Worm (Caenorhabditis elegans) whole organism, late embryonic: ENCODE measurements around the gene taf-8.

Experiments
- ceh-22 ChIP-seq: sonication (generic microtip); optimal IDR thresholded peaks from 2 replicates; lab custom pipeline; 2017; ENCODE audit warnings: missing biosample characterization, missing genetic modification characterization
- dve-1 ChIP-seq: sonication (generic microtip); optimal IDR thresholded peaks from 2 replicates; lab custom pipeline; 2017; ENCODE audit warnings: antibody characterized with exemption, mild to moderate bottlenecking, missing genetic modification characterization, missing compliant biosample characterization
- fkh-6 ChIP-seq: sonication (generic microtip); optimal IDR thresholded peaks from 2 replicates; lab custom pipeline; 2016; ENCODE audit warnings: missing genetic modification characterization, missing compliant biosample characterization
- madf-2 ChIP-seq: sonication (generic microtip); optimal IDR thresholded peaks from 2 replicates; lab custom pipeline; 2017; ENCODE audit warnings: missing genetic modification characterization, missing compliant biosample characterization
- mec-3 ChIP-seq: sonication (generic microtip); optimal IDR thresholded peaks from 2 replicates; lab custom pipeline; 2016; ENCODE audit warnings: borderline replicate concordance, missing genetic modification characterization, missing compliant biosample characterization
- nhr-232 ChIP-seq: sonication (generic microtip); optimal IDR thresholded peaks from 2 replicates; lab custom pipeline; 2016; ENCODE audit warnings: missing genetic modification characterization, missing compliant biosample characterization
- pha-2 ChIP-seq: sonication (generic microtip); optimal IDR thresholded peaks from 2 replicates; lab custom pipeline; 2017; ENCODE audit warnings: mild to moderate bottlenecking, missing genetic modification characterization, missing compliant biosample characterization
- sox-2 ChIP-seq: fragments of 200-800 bp; sonication (Bioruptor generic); IDR thresholded peaks from 2 replicates; pipeline ENCODE4 v1.3.6; 2022; ENCODE audit warnings: missing genetic modification reagents, missing genetic modification characterization, missing compliant biosample characterization

DNA sequence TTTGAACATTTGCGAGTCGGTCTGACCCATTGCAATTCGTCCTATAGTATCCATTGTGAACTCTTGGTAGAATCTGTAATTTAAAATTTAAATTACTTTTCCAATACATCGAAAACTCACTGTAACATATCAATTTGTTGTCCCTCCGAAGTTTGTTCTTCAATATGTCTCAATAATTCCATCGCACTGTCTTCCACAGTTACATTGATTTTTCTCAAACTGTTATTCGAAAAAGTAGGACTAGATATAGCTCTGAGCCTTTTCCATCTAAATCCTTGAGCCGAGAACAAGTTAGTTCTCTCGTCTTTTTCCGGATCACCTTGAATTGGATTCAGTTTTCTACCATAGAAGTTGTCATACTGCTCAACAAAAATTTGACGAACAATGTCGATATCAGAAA, 7.0 kb upstream of the taf-8 start:
- no peak for TF ChIP-seq dve-1 (tag; lab: Kevin White, UChicago)
- no peak for TF ChIP-seq mec-3 (tag; lab: Kevin White, UChicago)
- TF ChIP-seq ceh-22: no peak
- TF ChIP-seq madf-2: no peak
- no peak for TF ChIP-seq sox-2 (GFP tag; lab: Robert Waterston, UW)
- TF ChIP-seq fkh-6 (tag; lab: Kevin White, UChicago): no peak
- no peak for TF ChIP-seq pha-2 (tag; lab: Kevin White, UChicago)
- TF ChIP-seq nhr-232 (tag; lab: Kevin White, UChicago): no peak
